Fruit fly (Drosophila melanogaster) whole organism, embryonic: ENCODE data around the gene mop.

Experiments
- Abd-B ChIP-seq: fragments of 200-800 bp; sonication (Bioruptor generic); optimal IDR thresholded peaks from 2 replicates; lab custom pipeline; 2018; ENCODE audit warnings: missing biosample characterization, mild to moderate bottlenecking, missing genetic modification characterization, moderate library complexity
- Blimp-1 ChIP-seq: fragments of 200-800 bp; sonication (Bioruptor generic); optimal IDR thresholded peaks from 3 replicates; lab custom pipeline; 2018; ENCODE audit warnings: missing biosample characterization, missing genetic modification characterization, mild to moderate bottlenecking, moderate library complexity, missing genetic modification reagents
- CG10565 ChIP-seq: fragments of 200-800 bp; sonication (Bioruptor generic); optimal IDR thresholded peaks from 3 replicates; lab custom pipeline; 2016; ENCODE audit warnings: missing biosample characterization, mild to moderate bottlenecking, missing genetic modification characterization
- CG11696 ChIP-seq: fragments of 200-800 bp; sonication (Bioruptor generic); IDR thresholded peaks from 2 replicates; pipeline ENCODE4 v1.3.6; 2022; ENCODE audit warnings: missing biosample characterization, missing genetic modification characterization
- CG12155 ChIP-seq: fragments of 200-800 bp; sonication (Bioruptor generic); optimal IDR thresholded peaks from 3 replicates; lab custom pipeline; 2016; ENCODE audit warnings: missing biosample characterization, missing genetic modification characterization
- CG12769 ChIP-seq: fragments of 200-800 bp; sonication (Bioruptor generic); optimal IDR thresholded peaks from 2 replicates; lab custom pipeline; 2019; ENCODE audit warnings: missing biosample characterization, mild to moderate bottlenecking, missing genetic modification characterization, moderate library complexity
- CG13123 ChIP-seq: fragments of 200-800 bp; sonication (Bioruptor generic); optimal IDR thresholded peaks from 2 replicates; lab custom pipeline; 2016; ENCODE audit warnings: missing biosample characterization, missing genetic modification characterization
- CG14710 ChIP-seq: fragments of 200-800 bp; sonication (Bioruptor generic); optimal IDR thresholded peaks from 3 replicates; lab custom pipeline; 2019; ENCODE audit warnings: missing biosample characterization, mild to moderate bottlenecking, missing genetic modification characterization, moderate library complexity
- CG15696 ChIP-seq: fragments of 200-800 bp; sonication (Bioruptor generic); optimal IDR thresholded peaks from 2 replicates; lab custom pipeline; 2019; ENCODE audit warnings: missing biosample characterization, mild to moderate bottlenecking, missing genetic modification characterization, moderate library complexity
- CG18619 ChIP-seq: fragments of 200-800 bp; sonication (Bioruptor generic); optimal IDR thresholded peaks from 3 replicates; lab custom pipeline; 2017; ENCODE audit warnings: missing biosample characterization, mild to moderate bottlenecking, missing genetic modification characterization
- CG2199 ChIP-seq: fragments of 200-800 bp; sonication (Bioruptor generic); IDR thresholded peaks from 3 replicates; pipeline ENCODE4 v1.3.6; 2022; ENCODE audit warnings: missing biosample characterization, missing genetic modification characterization
- CG2875 ChIP-seq: fragments of 200-800 bp; sonication (Bioruptor generic); optimal IDR thresholded peaks from 2 replicates; lab custom pipeline; 2017; ENCODE audit warnings: missing biosample characterization, mild to moderate bottlenecking, missing genetic modification characterization, missing genetic modification reagents
- CG30020 ChIP-seq: fragments of 200-800 bp; optimal IDR thresholded peaks from 2 replicates; lab custom pipeline; 2019; ENCODE audit warnings: missing biosample characterization, mild to moderate bottlenecking, missing genetic modification characterization, moderate library complexity
- CG3847 ChIP-seq: fragments of 200-800 bp; sonication (Bioruptor generic); IDR thresholded peaks from 2 replicates; pipeline ENCODE4 v1.3.6; 2022; ENCODE audit warnings: missing biosample characterization, missing genetic modification characterization
- CG4282 ChIP-seq: fragments of 200-800 bp; sonication (Bioruptor generic); optimal IDR thresholded peaks from 2 replicates; lab custom pipeline; 2016; ENCODE audit warnings: missing biosample characterization, missing genetic modification characterization
- CG6175 ChIP-seq: fragments of 200-800 bp; sonication (Bioruptor generic); IDR thresholded peaks from 3 replicates; pipeline ENCODE4 v1.3.6; 2022; ENCODE audit warnings: missing biosample characterization, missing genetic modification characterization
- CG6683 ChIP-seq: fragments of 200-800 bp; sonication (Bioruptor generic); optimal IDR thresholded peaks from 2 replicates; lab custom pipeline; 2017; ENCODE audit warnings: missing biosample characterization, mild to moderate bottlenecking, missing genetic modification characterization, missing genetic modification reagents
- CG7271 ChIP-seq: fragments of 200-800 bp; sonication (Bioruptor generic); optimal IDR thresholded peaks from 2 replicates; lab custom pipeline; 2018; ENCODE audit warnings: missing biosample characterization, mild to moderate bottlenecking, missing genetic modification characterization, moderate library complexity
- CG7963 ChIP-seq: fragments of 200-800 bp; sonication (Bioruptor generic); IDR thresholded peaks from 3 replicates; pipeline ENCODE4 v1.3.6; 2022; ENCODE audit warnings: missing biosample characterization, missing genetic modification characterization; ENCODE audit not compliant: partially characterized antibody
- CG8089 ChIP-seq: fragments of 200-800 bp; sonication (Bioruptor generic); optimal IDR thresholded peaks from 3 replicates; lab custom pipeline; 2016; ENCODE audit warnings: missing biosample characterization, missing genetic modification characterization
- D19B ChIP-seq: fragments of 200-800 bp; sonication (Bioruptor generic); optimal IDR thresholded peaks from 2 replicates; lab custom pipeline; 2017; ENCODE audit warnings: missing biosample characterization, mild to moderate bottlenecking, missing genetic modification characterization
- Dp ChIP-seq: fragments of 200-800 bp; sonication (Bioruptor generic); optimal IDR thresholded peaks from 2 replicates; lab custom pipeline; 2018; ENCODE audit warnings: missing biosample characterization, mild to moderate bottlenecking, missing genetic modification characterization, moderate library complexity
- Lhr ChIP-seq: fragments of 200-800 bp; sonication (Bioruptor generic); optimal IDR thresholded peaks from 3 replicates; lab custom pipeline; 2017; ENCODE audit warnings: mild to moderate bottlenecking, missing biosample characterization, missing genetic modification reagents, missing genetic modification characterization
- Meics ChIP-seq: fragments of 200-800 bp; sonication (Bioruptor generic); optimal IDR thresholded peaks from 2 replicates; lab custom pipeline; 2017; ENCODE audit warnings: missing biosample characterization, mild to moderate bottlenecking, missing genetic modification characterization
- Optix ChIP-seq: fragments of 200-800 bp; sonication (Bioruptor generic); IDR thresholded peaks from 3 replicates; pipeline ENCODE4 v1.3.6; 2022; ENCODE audit warnings: missing biosample characterization, missing genetic modification characterization
- Sin3A ChIP-seq: fragments of >200 bp; optimal IDR thresholded peaks from 2 replicates; lab custom pipeline; 2018
- Sox100B ChIP-seq: fragments of 200-800 bp; sonication (Bioruptor generic); optimal IDR thresholded peaks from 3 replicates; lab custom pipeline; 2018; ENCODE audit warnings: missing biosample characterization, mild to moderate bottlenecking, missing genetic modification characterization
- Taf1 ChIP-seq: fragments of 200-800 bp; sonication (Bioruptor generic); IDR thresholded peaks from 2 replicates; pipeline ENCODE4 v1.3.6; 2022; ENCODE audit warnings: missing biosample characterization, missing genetic modification characterization
- al ChIP-seq: fragments of 200-800 bp; sonication (Bioruptor generic); IDR thresholded peaks from 2 replicates; pipeline ENCODE4 v1.3.6; 2022; ENCODE audit warnings: missing biosample characterization, missing genetic modification characterization
- ase ChIP-seq: fragments of 200-800 bp; sonication (Bioruptor generic); IDR thresholded peaks from 3 replicates; pipeline ENCODE4 v1.3.6; 2022; ENCODE audit warnings: missing biosample characterization, missing genetic modification characterization
- ash1 ChIP-seq: fragments of 200-800 bp; sonication (Bioruptor generic); optimal IDR thresholded peaks from 2 replicates; lab custom pipeline; 2018; ENCODE audit warnings: missing biosample characterization, mild to moderate bottlenecking, missing genetic modification characterization
- cato ChIP-seq: fragments of 200-800 bp; sonication (Bioruptor generic); optimal IDR thresholded peaks from 2 replicates; lab custom pipeline; 2016; ENCODE audit warnings: missing biosample characterization, missing genetic modification characterization, borderline replicate concordance
- da ChIP-seq: fragments of 200-800 bp; sonication (Bioruptor generic); optimal IDR thresholded peaks from 2 replicates; lab custom pipeline; 2016; ENCODE audit warnings: missing biosample characterization, missing genetic modification characterization
- dati ChIP-seq: fragments of 200-800 bp; sonication (Bioruptor generic); IDR thresholded peaks from 2 replicates; pipeline ENCODE4 v1.3.6; 2022; ENCODE audit warnings: missing biosample characterization, missing genetic modification characterization
- dimm ChIP-seq: fragments of 200-800 bp; sonication (Bioruptor generic); IDR thresholded peaks from 2 replicates; pipeline ENCODE4 v1.3.6; 2022; ENCODE audit warnings: missing biosample characterization, missing genetic modification characterization
- fd96Cb ChIP-seq: fragments of 200-800 bp; sonication (Bioruptor generic); optimal IDR thresholded peaks from 2 replicates; lab custom pipeline; 2018; ENCODE audit warnings: missing biosample characterization, mild to moderate bottlenecking, missing genetic modification characterization, moderate library complexity
- fu2 ChIP-seq: fragments of 200-800 bp; sonication (Bioruptor generic); optimal IDR thresholded peaks from 2 replicates; lab custom pipeline; 2016; ENCODE audit warnings: missing biosample characterization, missing genetic modification characterization
- gem ChIP-seq: fragments of 200-800 bp; sonication (Bioruptor generic); optimal IDR thresholded peaks from 2 replicates; lab custom pipeline; 2019; ENCODE audit warnings: missing biosample characterization, mild to moderate bottlenecking, missing genetic modification characterization, moderate library complexity
- grau ChIP-seq: fragments of 200-800 bp; optimal IDR thresholded peaks from 3 replicates; lab custom pipeline; 2019; ENCODE audit warnings: missing biosample characterization, mild to moderate bottlenecking, missing genetic modification characterization, moderate library complexity
- kay ChIP-seq: fragments of 200-800 bp; sonication (Bioruptor generic); optimal IDR thresholded peaks from 2 replicates; lab custom pipeline; 2016; ENCODE audit warnings: missing biosample characterization, missing genetic modification characterization
- luna ChIP-seq: fragments of 200-800 bp; sonication (Bioruptor generic); optimal IDR thresholded peaks from 2 replicates; lab custom pipeline; 2016; ENCODE audit warnings: missing biosample characterization, missing genetic modification characterization
- p53 ChIP-seq: fragments of 200-800 bp; sonication (Bioruptor generic); optimal IDR thresholded peaks from 2 replicates; lab custom pipeline; 2016; ENCODE audit warnings: missing biosample characterization, missing genetic modification characterization
- ranshi ChIP-seq: fragments of 200-800 bp; sonication (Bioruptor generic); IDR thresholded peaks from 2 replicates; pipeline ENCODE4 v1.3.6; 2022; ENCODE audit warnings: missing biosample characterization, missing genetic modification characterization
- seq ChIP-seq: fragments of 200-800 bp; sonication (Bioruptor generic); IDR thresholded peaks from 2 replicates; pipeline ENCODE4 v1.3.6; 2022; ENCODE audit warnings: missing biosample characterization, missing genetic modification characterization
- slou ChIP-seq: fragments of 200-800 bp; sonication (Bioruptor generic); optimal IDR thresholded peaks from 3 replicates; lab custom pipeline; 2016; ENCODE audit warnings: missing biosample characterization, missing genetic modification characterization
- sob ChIP-seq: fragments of 200-800 bp; sonication (Bioruptor generic); IDR thresholded peaks from 2 replicates; pipeline ENCODE4 v1.3.6; 2022; ENCODE audit warnings: missing biosample characterization, missing genetic modification characterization
- trem ChIP-seq: fragments of 200-800 bp; optimal IDR thresholded peaks from 3 replicates; lab custom pipeline; 2019; ENCODE audit warnings: missing biosample characterization, mild to moderate bottlenecking, missing genetic modification characterization, moderate library complexity
- unpg ChIP-seq: fragments of 200-800 bp; sonication (Bioruptor generic); optimal IDR thresholded peaks from 3 replicates; lab custom pipeline; 2018; ENCODE audit warnings: missing biosample characterization, mild to moderate bottlenecking, missing genetic modification characterization, moderate library complexity
- zf30C ChIP-seq: fragments of 200-800 bp; sonication (Bioruptor generic); optimal IDR thresholded peaks from 3 replicates; lab custom pipeline; 2018; ENCODE audit warnings: missing biosample characterization, mild to moderate bottlenecking, missing genetic modification characterization
- zfh1 ChIP-seq: fragments of 200-800 bp; sonication (Bioruptor generic); IDR thresholded peaks from 3 replicates; pipeline ENCODE4 v1.3.6; 2022; ENCODE audit warnings: missing biosample characterization, missing genetic modification characterization

mop gene

dm6 chr3L:14759984-14760626 is 15.8 kb downstream of the mop start (continued):
- no peak for TF ChIP-seq CG7963 (GFP tag; lab: Robert Waterston, UW)
- TF ChIP-seq slou (GFP tag; lab: Kevin White, UChicago), result peak; percentile 58
- TF ChIP-seq unpg (GFP tag; lab: Kevin White, UChicago), result peak; percentile 81
- peak; percentile 88 for TF ChIP-seq gem (tag; lab: Kevin White, UChicago)
- peak; percentile 14; the same call in 1 of the 2 replicates for TF ChIP-seq CG11696 (GFP tag; lab: Robert Waterston, UW)
- TF ChIP-seq ranshi (GFP tag; lab: Robert Waterston, UW), result 0 out of 2 replicates have a peak, but pooled peaks have one; percentile 41
- peak; percentile 91 for TF ChIP-seq CG12769 (tag; lab: Kevin White, UChicago)
- TF ChIP-seq CG2199 (GFP tag; lab: Robert Waterston, UW), result 0 out of 3 replicates have a peak, but pooled peaks have one; percentile 34
- no peak for TF ChIP-seq fu2
- no peak for TF ChIP-seq seq (GFP tag; lab: Robert Waterston, UW)
- no peak for TF ChIP-seq cato (GFP tag; lab: Kevin White, UChicago)
- 0 out of 3 replicates have a peak, but pooled peaks have one; percentile 35 for TF ChIP-seq ase (GFP tag; lab: Robert Waterston, UW)
- TF ChIP-seq grau (tag; lab: Kevin White, UChicago), result peak; percentile 67
- TF ChIP-seq CG4282 (GFP tag; lab: Kevin White, UChicago), result peak; percentile 29
- TF ChIP-seq CG10565 (GFP tag; lab: Kevin White, UChicago), result no peak
- TF ChIP-seq kay (GFP tag; lab: Kevin White, UChicago), result peak; percentile 59
- TF ChIP-seq CG8089 (GFP tag; lab: Kevin White, UChicago), result peak; percentile 34
- peak; percentile 71 for TF ChIP-seq fd96Cb (tag; lab: Kevin White, UChicago)
- no peak for TF ChIP-seq p53 (GFP tag; lab: Kevin White, UChicago)
- peak; percentile 7 for TF ChIP-seq trem (tag; lab: Kevin White, UChicago)
- peak; percentile 54 for TF ChIP-seq CG18619
- peak; percentile 75 for TF ChIP-seq Blimp-1 (GFP tag; lab: Kevin White, UChicago)
- peak; percentile 60; the same call in 2 of the 3 replicates for TF ChIP-seq zfh1
- peak; percentile 18 for TF ChIP-seq CG13123 (GFP tag; lab: Kevin White, UChicago)
- peak; percentile 57 for TF ChIP-seq Sox100B (GFP tag; lab: Kevin White, UChicago)
- peak; percentile 52; the same call in 2 of the 3 replicates for TF ChIP-seq Optix (GFP tag; lab: Robert Waterston, UW)
- TF ChIP-seq CG6175 (GFP tag; lab: Robert Waterston, UW), result no peak
- peak; percentile 50; the same call in 1 of the 2 replicates for TF ChIP-seq sob (GFP tag; lab: Robert Waterston, UW)
- peak; percentile 6 for TF ChIP-seq Dp (GFP tag; lab: Kevin White, UChicago)
- no peak for TF ChIP-seq CG30020 (tag; lab: Kevin White, UChicago)
- peak; percentile 58 for TF ChIP-seq CG2875
- TF ChIP-seq CG6683, result peak; percentile 42
- peak; percentile 47 for TF ChIP-seq CG14710
- no peak for TF ChIP-seq da
- TF ChIP-seq CG3847 (GFP tag; lab: Robert Waterston, UW), result peak; percentile 28; the same call in 1 of the 2 replicates
- peak; percentile 26 for TF ChIP-seq Lhr (GFP tag; lab: Kevin White, UChicago)
- TF ChIP-seq CG15696 (tag; lab: Kevin White, UChicago), result peak; percentile 22
- no peak for TF ChIP-seq dati (GFP tag; lab: Robert Waterston, UW)
- TF ChIP-seq D19B, result peak; percentile 1
- TF ChIP-seq ash1 (GFP tag; lab: Kevin White, UChicago), result no peak
- TF ChIP-seq Meics (GFP tag; lab: Kevin White, UChicago), result peak; percentile 63
- no peak for TF ChIP-seq dimm
- TF ChIP-seq al (GFP tag; lab: Robert Waterston, UW), result no peak
- no peak for TF ChIP-seq Taf1 (GFP tag; lab: Robert Waterston, UW)
- no peak for TF ChIP-seq Sin3A
- TF ChIP-seq luna (GFP tag; lab: Kevin White, UChicago), result peak; percentile 0
- no peak for TF ChIP-seq Abd-B
- peak; percentile 69 for TF ChIP-seq CG12155 (GFP tag; lab: Kevin White, UChicago)
- TF ChIP-seq zf30C (GFP tag; lab: Kevin White, UChicago), result peak; percentile 93
- TF ChIP-seq CG7271 (tag; lab: Kevin White, UChicago), result peak; percentile 21
